Worm (Caenorhabditis elegans) whole organism, young adult: Measurements from ENCODE around the gene Y12A6A.1.

ENCODE experiments used
- B0261.1 ChIP-seq: sonication (generic microtip); optimal IDR thresholded peaks from 2 replicates; lab custom pipeline; 2016; ENCODE audit warnings: mild to moderate bottlenecking, missing genetic modification characterization, moderate library complexity, missing compliant biosample characterization
- C06A6.2 ChIP-seq: fragments of 200-800 bp; sonication (Bioruptor generic); conservative IDR thresholded peaks from 2 replicates; pipeline ENCODE4 v1.3.6; 2022; ENCODE audit warnings: missing genetic modification characterization, missing compliant biosample characterization
- C17E4.6 ChIP-seq: fragments of 200-800 bp; sonication (Bioruptor generic); IDR thresholded peaks from 2 replicates; pipeline ENCODE4 v1.3.6; 2022; ENCODE audit warnings: missing genetic modification reagents, missing genetic modification characterization, missing compliant biosample characterization
- D2030.7 ChIP-seq: fragments of 200-800 bp; sonication (Bioruptor generic); IDR thresholded peaks from 2 replicates; pipeline ENCODE4 v1.3.6; 2022; ENCODE audit warnings: missing genetic modification reagents, missing genetic modification characterization, missing compliant biosample characterization
- F10E7.11 ChIP-seq: sonication (generic microtip); optimal IDR thresholded peaks from 2 replicates; lab custom pipeline; 2017; ENCODE audit warnings: mild to moderate bottlenecking, missing genetic modification characterization, moderate library complexity, missing compliant biosample characterization
- F37B4.10 ChIP-seq: fragments of 200-800 bp; sonication (Bioruptor generic); IDR thresholded peaks from 2 replicates; pipeline ENCODE4 v1.3.6; 2022; ENCODE audit warnings: missing genetic modification characterization, missing compliant biosample characterization
- F52B5.7 ChIP-seq: sonication (generic microtip); optimal IDR thresholded peaks from 2 replicates; lab custom pipeline; 2016; ENCODE audit warnings: mild to moderate bottlenecking, missing genetic modification characterization, missing compliant biosample characterization
- K11D2.4 ChIP-seq: fragments of 200-800 bp; sonication (Bioruptor generic); IDR thresholded peaks from 2 replicates; pipeline ENCODE4 v1.3.6; 2022; ENCODE audit warnings: missing genetic modification reagents, missing genetic modification characterization, missing compliant biosample characterization
- T07F8.4 ChIP-seq: sonication (generic microtip); optimal IDR thresholded peaks from 2 replicates; lab custom pipeline; 2016; ENCODE audit warnings: mild to moderate bottlenecking, missing genetic modification characterization, moderate library complexity, missing compliant biosample characterization
- T26A5.8 ChIP-seq: sonication (generic microtip); optimal IDR thresholded peaks from 2 replicates; lab custom pipeline; 2016; ENCODE audit warnings: missing genetic modification characterization, missing compliant biosample characterization
- Y53G8AR.9 ChIP-seq: fragments of 200-800 bp; sonication (Bioruptor generic); conservative IDR thresholded peaks from 2 replicates; pipeline ENCODE4 v1.3.6; 2022; ENCODE audit warnings: missing genetic modification reagents, missing genetic modification characterization, missing compliant biosample characterization
- Y56A3A.18 ChIP-seq: fragments of 200-800 bp; sonication (Bioruptor generic); IDR thresholded peaks from 2 replicates; pipeline ENCODE4 v1.3.6; 2022; ENCODE audit warnings: missing genetic modification reagents, missing genetic modification characterization, missing compliant biosample characterization
- akir-1 ChIP-seq: fragments of 200-800 bp; sonication (Bioruptor generic); optimal IDR thresholded peaks from 2 replicates; lab custom pipeline; 2018; ENCODE audit warnings: mild to moderate bottlenecking, missing genetic modification characterization, moderate library complexity, missing compliant biosample characterization
- bed-1 ChIP-seq: fragments of 200-800 bp; sonication (Bioruptor generic); IDR thresholded peaks from 2 replicates; pipeline ENCODE4 v1.3.6; 2022; ENCODE audit warnings: missing genetic modification reagents, missing genetic modification characterization, missing compliant biosample characterization
- cebp-1 ChIP-seq, 2 experiments: fragments of 200-800 bp in 1 of 2; sonication (Bioruptor generic) in 1 of 2; sonication (generic microtip) in 1 of 2; IDR thresholded peaks in 1 of 2; optimal IDR thresholded peaks in 1 of 2; 2 replicates each; pipeline versions ENCODE4 v1.3.6 to Lab custom; 2017 to 2022; ENCODE audit warnings: missing compliant biosample characterization in 2 of 2, missing genetic modification characterization in 2 of 2, mild to moderate bottlenecking in 1 of 2, missing genetic modification reagents in 1 of 2, moderate library complexity in 1 of 2
- ceh-100 ChIP-seq: fragments of 200-800 bp; sonication (Bioruptor generic); IDR thresholded peaks from 2 replicates; pipeline ENCODE4 v1.3.6; 2022; ENCODE audit warnings: missing genetic modification reagents, missing genetic modification characterization, missing compliant biosample characterization
- ceh-40 ChIP-seq: fragments of 200-800 bp; sonication (Bioruptor generic); IDR thresholded peaks from 2 replicates; pipeline ENCODE4 v1.3.6; 2022; ENCODE audit warnings: missing genetic modification characterization, missing compliant biosample characterization
- dpff-1 ChIP-seq: sonication (generic microtip); optimal IDR thresholded peaks from 2 replicates; lab custom pipeline; 2017; ENCODE audit warnings: mild to moderate bottlenecking, missing genetic modification characterization, missing compliant biosample characterization
- dpl-1 ChIP-seq: fragments of 150-350 bp; optimal IDR thresholded peaks from 2 replicates; lab custom pipeline; 2014; ENCODE audit warnings: missing biosample characterization, missing genetic modification reagents, missing genetic modification characterization
- egl-18 ChIP-seq: fragments of 200-800 bp; sonication (Bioruptor generic); IDR thresholded peaks from 2 replicates; pipeline ENCODE4 v1.3.6; 2022; ENCODE audit warnings: missing genetic modification reagents, missing genetic modification characterization, missing compliant biosample characterization
- fkh-3 ChIP-seq: sonication (generic microtip); optimal IDR thresholded peaks from 2 replicates; lab custom pipeline; 2016; ENCODE audit warnings: mild to moderate bottlenecking, missing genetic modification characterization, missing compliant biosample characterization
- hlh-26 ChIP-seq: fragments of 200-800 bp; sonication (Bioruptor generic); conservative IDR thresholded peaks from 2 replicates; pipeline ENCODE4 v1.3.6; 2022; ENCODE audit warnings: missing genetic modification reagents, missing genetic modification characterization, missing compliant biosample characterization
- hmg-1.2 ChIP-seq: fragments of 200-800 bp; sonication (Bioruptor generic); IDR thresholded peaks from 2 replicates; pipeline ENCODE4 v1.3.6; 2022; ENCODE audit warnings: missing genetic modification reagents, missing genetic modification characterization, missing compliant biosample characterization
- hrde-1 ChIP-seq: sonication (generic microtip); optimal IDR thresholded peaks from 2 replicates; lab custom pipeline; 2016; ENCODE audit warnings: missing genetic modification characterization, mild to moderate bottlenecking, missing compliant biosample characterization, moderate library complexity, missing genotype, missing genetic modification reagents, borderline replicate concordance
- lin-26 ChIP-seq: fragments of 200-800 bp; sonication (Bioruptor generic); IDR thresholded peaks from 2 replicates; pipeline ENCODE4 v1.3.6; 2022; ENCODE audit warnings: missing genetic modification reagents, missing genetic modification characterization, missing compliant biosample characterization
- lsy-27 ChIP-seq: sonication (generic microtip); optimal IDR thresholded peaks from 2 replicates; lab custom pipeline; 2017; ENCODE audit warnings: missing genetic modification characterization, mild to moderate bottlenecking, missing compliant biosample characterization, antibody characterized with exemption, missing genotype, borderline replicate concordance; ENCODE audit not compliant: insufficient read depth
- madf-8 ChIP-seq: fragments of 200-800 bp; sonication (Bioruptor generic); conservative IDR thresholded peaks from 2 replicates; pipeline ENCODE4 v1.3.6; 2022; ENCODE audit warnings: missing genetic modification reagents, missing genetic modification characterization, missing compliant biosample characterization
- mcd-1 ChIP-seq: fragments of 200-800 bp; sonication (Bioruptor generic); IDR thresholded peaks from 2 replicates; pipeline ENCODE4 v1.3.6; 2022; ENCODE audit warnings: missing genetic modification reagents, missing genetic modification characterization, missing compliant biosample characterization
- nfyb-1 ChIP-seq: fragments of 200-800 bp; sonication (Bioruptor generic); IDR thresholded peaks from 2 replicates; pipeline ENCODE4 v1.3.6; 2022; ENCODE audit warnings: missing genetic modification reagents, missing genetic modification characterization, missing compliant biosample characterization
- nhr-27 ChIP-seq: fragments of 200-800 bp; sonication (Bioruptor generic); optimal IDR thresholded peaks from 2 replicates; lab custom pipeline; 2018; ENCODE audit warnings: mild to moderate bottlenecking, missing genetic modification characterization, moderate library complexity, missing compliant biosample characterization
- nhr-90 ChIP-seq: sonication (generic microtip); optimal IDR thresholded peaks from 2 replicates; lab custom pipeline; 2016; ENCODE audit warnings: missing genotype, mild to moderate bottlenecking, missing genetic modification characterization, missing compliant biosample characterization
- pbrm-1 ChIP-seq: fragments of 200-800 bp; sonication (Bioruptor generic); IDR thresholded peaks from 2 replicates; pipeline ENCODE4 v1.3.6; 2022; ENCODE audit warnings: missing genetic modification reagents, missing genetic modification characterization, missing compliant biosample characterization
- rec-8 ChIP-seq, 2 experiments: sonication (generic microtip); optimal IDR thresholded peaks; 2 replicates each; lab custom pipeline; 2016; ENCODE audit warnings: mild to moderate bottlenecking in 2 of 2, missing genetic modification characterization in 2 of 2, missing genetic modification reagents in 2 of 2, missing genotype in 2 of 2, missing biosample characterization in 1 of 2, missing compliant biosample characterization in 1 of 2, moderate library complexity in 1 of 2
- rpc-1 ChIP-seq, 2 experiments: fragments of 150-350 bp in 1 of 2; sonication (generic microtip) in 1 of 2; optimal IDR thresholded peaks; 2 replicates each; lab custom pipeline; 2014 to 2018; ENCODE audit warnings: missing biosample characterization in 1 of 2, missing genetic modification characterization in 1 of 2, missing genetic modification reagents in 1 of 2, missing genotype in 1 of 2
- snpc-1.1 ChIP-seq: sonication (generic microtip); optimal IDR thresholded peaks from 2 replicates; lab custom pipeline; 2017; ENCODE audit warnings: missing genetic modification characterization, mild to moderate bottlenecking, missing compliant biosample characterization, antibody characterized with exemption, moderate library complexity, missing genotype, missing genetic modification reagents; ENCODE audit not compliant: insufficient read depth
- sptf-2 ChIP-seq: fragments of 200-800 bp; sonication (Bioruptor generic); optimal IDR thresholded peaks from 2 replicates; lab custom pipeline; 2018; ENCODE audit warnings: mild to moderate bottlenecking, missing genetic modification characterization, missing compliant biosample characterization
- tlf-1 ChIP-seq: fragments of 200-800 bp; sonication (Bioruptor generic); optimal IDR thresholded peaks from 2 replicates; lab custom pipeline; 2018; ENCODE audit warnings: mild to moderate bottlenecking, missing genetic modification characterization, missing compliant biosample characterization
- unc-130 ChIP-seq: sonication (generic microtip); optimal IDR thresholded peaks from 2 replicates; lab custom pipeline; 2016; ENCODE audit warnings: missing genetic modification reagents, missing genetic modification characterization, missing compliant biosample characterization
- zfh-2 ChIP-seq: fragments of 200-800 bp; sonication (Bioruptor generic); conservative IDR thresholded peaks from 2 replicates; pipeline ENCODE4 v1.3.6; 2022; ENCODE audit warnings: missing genetic modification reagents, missing genetic modification characterization, missing compliant biosample characterization
- zim-3 ChIP-seq: sonication (generic microtip); optimal IDR thresholded peaks from 2 replicates; lab custom pipeline; 2017; ENCODE audit warnings: mild to moderate bottlenecking, missing genetic modification characterization, moderate library complexity, missing compliant biosample characterization
- ztf-18 ChIP-seq: sonication (generic microtip); optimal IDR thresholded peaks from 2 replicates; lab custom pipeline; 2016; ENCODE audit warnings: missing genotype, mild to moderate bottlenecking, missing genetic modification characterization, missing compliant biosample characterization
- ztf-25 ChIP-seq: fragments of 200-800 bp; sonication (Bioruptor generic); IDR thresholded peaks from 2 replicates; pipeline ENCODE4 v1.3.6; 2022; ENCODE audit warnings: missing genetic modification reagents, missing genetic modification characterization, missing compliant biosample characterization
- ztf-26 ChIP-seq: sonication (generic microtip); optimal IDR thresholded peaks from 2 replicates; lab custom pipeline; 2017; ENCODE audit warnings: missing genetic modification characterization, missing compliant biosample characterization
- ztf-3 ChIP-seq: fragments of 200-800 bp; sonication (Bioruptor generic); optimal IDR thresholded peaks from 2 replicates; lab custom pipeline; 2018; ENCODE audit warnings: mild to moderate bottlenecking, missing genetic modification characterization, missing compliant biosample characterization

Gene Y12A6A.1

DNA sequence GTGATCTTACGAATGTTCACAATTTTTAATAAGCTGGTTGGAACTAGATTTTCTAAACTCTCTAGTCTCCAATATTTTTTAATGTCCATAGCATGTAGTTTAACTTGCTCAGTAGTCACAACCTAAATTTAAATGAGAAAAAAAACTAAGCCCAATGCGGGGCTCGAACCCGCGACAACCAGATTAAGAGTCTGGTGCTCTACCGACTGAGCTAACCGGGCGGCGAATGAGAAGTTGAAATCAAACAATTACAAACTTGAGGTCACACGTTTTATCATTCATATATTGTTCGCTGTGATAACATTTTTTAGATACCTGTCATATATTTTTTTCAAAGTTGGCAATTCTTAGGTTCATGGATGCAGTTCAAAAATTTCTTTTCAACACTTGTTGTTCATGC lies 34.2 kb upstream of the Y12A6A.1 start (continued):
- TF ChIP-seq cebp-1 (GFP tag; IDR thresholded peaks at IDR 0.05; lab: Robert Waterston, UW) (no peak), cebp-1 (tag; optimal IDR thresholded peaks at IDR 0.05; lab: Kevin White, UChicago) (peak; percentile 26), nhr-27 (tag; lab: Kevin White, UChicago) (no peak), K11D2.4 (GFP tag; lab: Robert Waterston, UW) (no peak), hrde-1 (tag; lab: Kevin White, UChicago) (no peak), lin-26 (GFP tag; lab: Robert Waterston, UW) (peak; percentile 76), F52B5.7 (tag; lab: Kevin White, UChicago) (no peak), sptf-2 (no peak), F37B4.10 (GFP tag; lab: Robert Waterston, UW) (no peak), madf-8 (GFP tag; lab: Robert Waterston, UW) (no peak), rec-8 (tag; optimal IDR thresholded peaks at IDR 0.05; lab: Kevin White, UChicago) (no peak), lsy-27 (no peak), ceh-40 (no peak), F10E7.11 (no peak), mcd-1 (GFP tag; lab: Robert Waterston, UW) (no peak), unc-130 (GFP tag; lab: Kevin White, UChicago) (no peak), B0261.1 (tag; lab: Kevin White, UChicago) (peak; percentile 78), fkh-3 (tag; lab: Kevin White, UChicago) (no peak), Y53G8AR.9 (no peak), D2030.7 (peak; percentile 29; the same call in 1 of the 2 replicates), zfh-2 (no peak), rpc-1 (optimal IDR thresholded peaks at IDR 0.05; lab: Kevin White, UChicago) (peak; percentile 68), rpc-1 (tag; optimal IDR thresholded peaks at IDR 0.05; lab: Kevin White, UChicago) (peak; percentile 85), zim-3 (tag; lab: Kevin White, UChicago) (no peak), hmg-1.2 (GFP tag; lab: Robert Waterston, UW) (peak; percentile 60), nfyb-1 (no peak), ztf-25 (GFP tag; lab: Robert Waterston, UW) (0 out of 2 replicates have a peak, but pooled peaks have one; percentile 39), akir-1 (GFP tag; lab: Kevin White, UChicago) (no peak), dpl-1 (GFP tag; lab: Kevin White, UChicago) (no peak), ztf-18 (tag; lab: Kevin White, UChicago) (peak; percentile 13), pbrm-1 (GFP tag; lab: Robert Waterston, UW) (no peak), nhr-90 (tag; lab: Kevin White, UChicago) (no peak), bed-1 (GFP tag; lab: Robert Waterston, UW) (no peak), snpc-1.1 (tag; lab: Kevin White, UChicago) (peak; percentile 40), C17E4.6 (GFP tag; lab: Robert Waterston, UW) (no peak)

DNA sequence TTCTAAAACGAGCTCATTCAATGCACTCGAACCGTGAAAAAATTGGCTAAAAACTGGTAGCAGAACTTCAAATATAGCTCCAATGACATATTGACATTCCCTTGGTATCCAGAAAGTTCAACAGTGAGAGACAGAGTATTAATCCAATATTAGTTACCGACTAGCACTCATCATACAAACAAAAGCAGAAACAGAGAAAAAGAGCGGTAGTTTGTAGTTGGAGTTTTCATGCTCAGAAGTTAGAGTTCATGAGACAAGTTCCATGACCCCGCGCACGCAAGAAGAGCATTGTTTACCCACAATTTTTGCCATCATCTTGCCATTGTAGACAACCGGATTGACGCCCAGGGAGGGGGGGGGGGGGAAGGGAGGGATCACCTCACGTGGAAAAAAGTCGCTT lies 32.7 kb upstream of the Y12A6A.1 start:
- TF ChIP-seq egl-18 (GFP tag; lab: Robert Waterston, UW) (no peak), dpff-1 (no peak), tlf-1 (GFP tag; lab: Kevin White, UChicago) (no peak), Y56A3A.18 (GFP tag; lab: Robert Waterston, UW) (no peak), T26A5.8 (tag; lab: Kevin White, UChicago) (no peak), C06A6.2 (GFP tag; lab: Robert Waterston, UW) (no peak), hlh-26 (GFP tag; lab: Robert Waterston, UW) (no peak), ztf-26 (tag; lab: Kevin White, UChicago) (no peak), C17E4.6 (GFP tag; lab: Robert Waterston, UW) (no peak), ztf-3 (GFP tag; lab: Kevin White, UChicago) (no peak), hmg-1.2 (GFP tag; lab: Robert Waterston, UW) (no peak), mcd-1 (GFP tag; lab: Robert Waterston, UW) (no peak), ceh-100 (no peak), T07F8.4 (tag; lab: Kevin White, UChicago) (no peak)
